Worm (Caenorhabditis elegans): ENCODE results near the gene nyn-1.
"Not testable (repeated sequence)": the region's sequence is repeated elsewhere in the genome, so short reads cannot be mapped to it uniquely, and the experiment has no call there.

The nyn-1 gene

ce11 chrIV:13667975-13668374 is 18.8 kb downstream of the nyn-1 start:
- peak; percentile 79 for TF ChIP-seq flt-1 (GFP tag; IDR thresholded peaks at IDR 0.05)

DNA sequence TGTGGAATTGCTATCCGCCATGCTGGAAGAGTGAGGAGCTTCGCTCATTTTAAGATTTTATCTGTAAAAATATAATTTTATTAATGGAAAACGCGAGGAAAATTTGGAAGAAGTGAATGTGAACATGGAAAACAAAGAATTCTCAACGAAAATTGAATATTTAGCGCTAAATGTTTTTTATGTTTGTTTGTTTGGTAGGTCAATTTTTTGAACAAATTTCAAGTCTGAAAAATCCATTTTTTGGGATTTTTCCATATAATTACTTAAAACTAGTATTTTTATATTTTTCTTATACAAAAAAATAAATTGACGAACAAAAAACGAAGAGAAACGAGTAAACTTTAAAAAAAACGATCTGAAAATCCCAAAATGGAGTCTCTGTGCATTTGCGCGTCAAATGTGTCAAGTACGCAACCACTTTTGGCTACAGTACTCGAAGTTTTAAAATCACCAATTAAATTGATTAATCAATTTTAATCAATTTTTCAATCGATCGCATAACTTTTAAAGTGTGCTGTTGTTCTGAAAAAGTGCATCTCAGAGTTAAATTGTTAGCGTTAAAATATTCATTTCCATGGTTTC is 19.9 kb downstream of the nyn-1 start, which contains the start of gene fbxa-215:
Gene fbxa-215, minus strand, starts transcription at position 61 of the 582 bp plus-strand sequence.
- no peak for TF ChIP-seq klf-2 (GFP tag; conservative IDR thresholded peaks at IDR 0.05)
- TF ChIP-seq med-1 (GFP tag; optimal IDR thresholded peaks at IDR 0.05; ENCODE audit: insufficient read depth): no peak
- no peak for TF ChIP-seq ztf-23 (GFP tag; IDR thresholded peaks at IDR 0.05)
- TF ChIP-seq T22C8.4 (GFP tag; IDR thresholded peaks at IDR 0.05): no peak
- no peak for TF ChIP-seq tab-1 (GFP tag; IDR thresholded peaks at IDR 0.05)
- TF ChIP-seq ref-1 (GFP tag; conservative IDR thresholded peaks at IDR 0.05): no peak
- no peak for TF ChIP-seq ztf-29 (GFP tag; IDR thresholded peaks at IDR 0.05)

- no peak for TF ChIP-seq ztf-23 (GFP tag; IDR thresholded peaks at IDR 0.05)
- TF ChIP-seq T22C8.4 (GFP tag; IDR thresholded peaks at IDR 0.05): no peak
- no peak for TF ChIP-seq ref-1 (GFP tag; conservative IDR thresholded peaks at IDR 0.05)
- TF ChIP-seq med-1 (GFP tag; optimal IDR thresholded peaks at IDR 0.05; ENCODE audit: insufficient read depth): no peak
- TF ChIP-seq flt-1 (GFP tag; IDR thresholded peaks at IDR 0.05): no peak
- no peak for TF ChIP-seq cog-1 (tag; optimal IDR thresholded peaks at IDR 0.05)
- TF ChIP-seq ztf-29 (GFP tag; IDR thresholded peaks at IDR 0.05): no peak
- no peak for TF ChIP-seq tab-1 (GFP tag; IDR thresholded peaks at IDR 0.05)
- TF ChIP-seq klf-2 (GFP tag; conservative IDR thresholded peaks at IDR 0.05): no peak
These were observed 21.7 kb downstream of the nyn-1 start for ce11 chrIV:13665073-13665472.

ce11 chrIV:13664090-13664489 is 22.7 kb downstream of the nyn-1 start, which contains the start of gene Y45F10C.4:
TSS of gene Y45F10C.4 (minus strand) at chrIV:13664190.
- TF ChIP-seq tab-1 (GFP tag; IDR thresholded peaks at IDR 0.05): no peak

DNA sequence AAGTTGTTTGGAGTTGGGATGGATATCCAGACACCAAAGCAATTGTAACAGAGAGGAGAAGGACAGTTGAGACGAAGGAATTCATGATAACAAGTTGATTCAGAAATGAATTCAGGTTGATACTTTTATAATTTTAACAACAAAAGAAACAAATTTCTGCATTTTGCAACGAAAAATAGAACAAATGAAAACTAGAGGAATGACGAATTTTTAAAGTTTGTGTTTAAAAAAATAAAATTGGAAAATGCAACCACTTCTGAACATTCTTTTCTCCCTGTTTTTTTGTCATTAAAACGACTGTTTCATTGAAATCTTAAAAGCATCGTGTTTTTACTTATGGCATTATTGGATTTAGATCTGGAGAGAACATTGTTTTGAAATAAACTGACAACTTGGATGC is 24.2 kb downstream of the nyn-1 start, which contains the start of gene Y45F10C.2:
Gene Y45F10C.2, minus strand, starts transcription at position 101 of the 400 bp plus-strand sequence.
- TF ChIP-seq flt-1 (GFP tag; IDR thresholded peaks at IDR 0.05); ref-1 (GFP tag; conservative IDR thresholded peaks at IDR 0.05); klf-2 (GFP tag; conservative IDR thresholded peaks at IDR 0.05): not testable (repeated sequence)

DNA sequence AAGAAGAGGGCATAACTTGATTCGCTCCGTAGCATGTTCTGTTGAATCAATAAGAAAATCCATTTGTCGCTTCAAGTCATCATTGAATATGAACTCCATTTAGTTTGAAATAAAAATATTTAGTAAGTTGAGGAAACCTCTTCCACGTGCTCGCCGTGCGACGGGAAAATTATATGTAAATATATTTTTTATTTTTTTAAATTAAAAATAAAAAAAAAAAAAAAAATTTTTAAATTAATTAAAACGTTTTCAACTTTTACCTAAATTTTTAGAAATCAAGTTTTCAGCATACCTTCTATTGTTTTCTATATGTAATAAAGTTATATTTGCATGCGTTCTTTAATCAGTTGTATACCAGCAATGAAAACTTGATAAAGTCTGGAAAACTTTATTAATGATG is 27.4 kb downstream of the nyn-1 start, which contains the start of gene Y45F10C.1:
Gene Y45F10C.1, minus strand, starts transcription at position 101 of the 400 bp plus-strand sequence.
- TF ChIP-seq ztf-29 (GFP tag; IDR thresholded peaks at IDR 0.05); ztf-23 (GFP tag; IDR thresholded peaks at IDR 0.05); cog-1 (tag; optimal IDR thresholded peaks at IDR 0.05): not testable (repeated sequence)

DNA sequence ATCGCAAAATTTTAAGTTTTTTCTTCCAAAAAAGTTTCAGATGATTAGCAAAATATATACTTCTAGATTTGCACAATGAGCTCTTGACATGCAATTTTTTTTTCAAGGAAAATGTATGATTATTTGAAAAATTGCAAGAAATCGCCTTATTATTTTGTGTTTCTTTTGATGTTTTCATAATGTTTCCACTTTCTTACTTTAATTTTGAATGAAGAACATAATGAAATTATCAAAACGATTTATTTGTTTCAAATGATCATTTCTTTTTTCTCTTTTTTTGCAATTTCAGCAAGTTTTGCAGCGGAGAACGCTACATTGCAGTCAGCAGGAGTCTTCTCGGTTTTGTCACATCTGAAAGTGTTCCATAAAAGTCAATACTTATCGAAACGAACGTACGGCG is 34.8 kb downstream of the nyn-1 start, which contains the start of gene Y45F10C.6:
Gene Y45F10C.6, plus strand, starts transcription at position 301 of the 400 bp plus-strand sequence.
- TF ChIP-seq med-1 (GFP tag; optimal IDR thresholded peaks at IDR 0.05; ENCODE audit: insufficient read depth); T22C8.4 (GFP tag; IDR thresholded peaks at IDR 0.05); ztf-23 (GFP tag; IDR thresholded peaks at IDR 0.05): not testable (repeated sequence)

DNA sequence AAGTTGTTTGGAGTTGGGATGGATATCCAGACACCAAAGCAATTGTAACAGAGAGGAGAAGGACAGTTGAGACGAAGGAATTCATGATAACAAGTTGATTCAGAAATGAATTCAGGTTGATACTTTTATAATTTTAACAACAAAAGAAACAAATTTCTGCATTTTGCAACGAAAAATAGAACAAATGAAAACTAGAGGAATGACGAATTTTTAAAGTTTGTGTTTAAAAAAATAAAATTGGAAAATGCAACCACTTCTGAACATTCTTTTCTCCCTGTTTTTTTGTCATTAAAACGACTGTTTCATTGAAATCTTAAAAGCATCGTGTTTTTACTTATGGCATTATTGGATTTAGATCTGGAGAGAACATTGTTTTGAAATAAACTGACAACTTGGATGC is 35.4 kb downstream of the nyn-1 start, which contains the start of gene C08F11.12:
Gene C08F11.12, minus strand, starts transcription at position 101 of the 400 bp plus-strand sequence.
- TF ChIP-seq ztf-29 (GFP tag; IDR thresholded peaks at IDR 0.05); ref-1 (GFP tag; conservative IDR thresholded peaks at IDR 0.05); med-1 (GFP tag; optimal IDR thresholded peaks at IDR 0.05; ENCODE audit: insufficient read depth): not testable (repeated sequence)

ce11 chrIV:13650238-13650637 is 36.6 kb downstream of the nyn-1 start, which contains the start of gene C08F11.17:
TSS of gene C08F11.17 (minus strand) at chrIV:13650338.
- TF ChIP-seq med-1 (GFP tag; optimal IDR thresholded peaks at IDR 0.05; ENCODE audit: insufficient read depth): no peak
- no peak for TF ChIP-seq ref-1 (GFP tag; conservative IDR thresholded peaks at IDR 0.05)

ce11 chrIV:13649126-13649525 is 37.7 kb downstream of the nyn-1 start, which contains the start of gene C08F11.10:
TSS of gene C08F11.10 (minus strand) at chrIV:13649226.
- TF ChIP-seq T22C8.4 (GFP tag; IDR thresholded peaks at IDR 0.05) (no peak), flt-1 (GFP tag; IDR thresholded peaks at IDR 0.05) (no peak), ztf-23 (GFP tag; IDR thresholded peaks at IDR 0.05) (no peak), tab-1 (GFP tag; IDR thresholded peaks at IDR 0.05) (no peak), med-1 (GFP tag; optimal IDR thresholded peaks at IDR 0.05; ENCODE audit: insufficient read depth) (no peak), klf-2 (GFP tag; conservative IDR thresholded peaks at IDR 0.05) (no peak), cog-1 (tag; optimal IDR thresholded peaks at IDR 0.05) (no peak), ztf-29 (GFP tag; IDR thresholded peaks at IDR 0.05) (no peak), ref-1 (GFP tag; conservative IDR thresholded peaks at IDR 0.05) (no peak)

- TF ChIP-seq tab-1 (GFP tag; IDR thresholded peaks at IDR 0.05): no peak
- TF ChIP-seq flt-1 (GFP tag; IDR thresholded peaks at IDR 0.05): no peak
- no peak for TF ChIP-seq T22C8.4 (GFP tag; IDR thresholded peaks at IDR 0.05)
- TF ChIP-seq ref-1 (GFP tag; conservative IDR thresholded peaks at IDR 0.05): no peak
- no peak for TF ChIP-seq klf-2 (GFP tag; conservative IDR thresholded peaks at IDR 0.05)
- no peak for TF ChIP-seq cog-1 (tag; optimal IDR thresholded peaks at IDR 0.05)
- TF ChIP-seq med-1 (GFP tag; optimal IDR thresholded peaks at IDR 0.05; ENCODE audit: insufficient read depth): no peak
- no peak for TF ChIP-seq ztf-23 (GFP tag; IDR thresholded peaks at IDR 0.05)
- TF ChIP-seq ztf-29 (GFP tag; IDR thresholded peaks at IDR 0.05): no peak
These were observed 39.3 kb downstream of the nyn-1 start, which contains the start of gene ule-4 for ce11 chrIV:13647558-13647957. TSS of gene ule-4 (minus strand) at chrIV:13647658.

All from whole organism, midembryonic.